Worm (Caenorhabditis elegans): Measurements from ENCODE around the gene F55G11.8.

Gene F55G11.8

DNA sequence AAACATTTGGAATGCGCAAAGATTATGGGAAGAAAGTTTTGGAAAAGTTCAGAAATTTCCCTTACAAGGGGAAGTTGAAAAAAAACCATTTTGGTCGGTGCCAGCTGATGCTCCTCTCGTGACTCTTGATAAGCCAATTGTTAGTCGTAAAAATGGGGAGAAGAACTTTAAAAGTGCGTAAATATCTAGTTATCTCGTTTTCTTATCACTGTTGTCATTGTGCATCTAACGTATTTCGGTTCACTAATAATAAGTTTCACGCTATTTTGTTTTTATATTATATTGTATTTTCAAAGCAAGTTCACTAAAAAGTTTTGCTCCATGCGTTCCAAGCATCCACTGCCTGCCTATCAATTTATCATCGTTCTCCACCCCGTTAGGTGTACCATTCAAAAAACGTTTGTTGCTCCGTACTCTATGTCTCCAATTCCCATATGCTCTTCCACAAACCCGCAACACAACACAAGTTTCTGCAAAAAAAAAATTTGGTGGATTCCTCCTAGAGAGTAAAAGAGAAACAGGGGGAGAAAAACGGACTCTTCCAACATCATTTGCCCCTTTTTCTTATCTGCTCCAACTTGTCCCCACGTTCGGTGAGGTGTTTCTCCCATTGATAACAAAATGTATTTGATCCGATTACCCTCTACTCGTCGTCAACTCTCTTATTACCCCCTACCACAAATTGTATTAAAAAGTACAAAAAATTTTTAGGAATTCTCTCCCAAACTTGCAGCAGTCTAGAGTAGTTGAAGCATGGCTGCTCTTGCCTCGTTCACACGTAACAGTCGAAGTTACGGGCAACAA is 46.0 kb downstream of the F55G11.8 start, which contains the start of gene mbk-2:
Gene mbk-2, plus strand, starts transcription at position 754 of the 804 bp plus-strand sequence.
- TF ChIP-seq unc-62 (GFP tag; optimal IDR thresholded peaks at IDR 0.05), result no peak

DNA sequence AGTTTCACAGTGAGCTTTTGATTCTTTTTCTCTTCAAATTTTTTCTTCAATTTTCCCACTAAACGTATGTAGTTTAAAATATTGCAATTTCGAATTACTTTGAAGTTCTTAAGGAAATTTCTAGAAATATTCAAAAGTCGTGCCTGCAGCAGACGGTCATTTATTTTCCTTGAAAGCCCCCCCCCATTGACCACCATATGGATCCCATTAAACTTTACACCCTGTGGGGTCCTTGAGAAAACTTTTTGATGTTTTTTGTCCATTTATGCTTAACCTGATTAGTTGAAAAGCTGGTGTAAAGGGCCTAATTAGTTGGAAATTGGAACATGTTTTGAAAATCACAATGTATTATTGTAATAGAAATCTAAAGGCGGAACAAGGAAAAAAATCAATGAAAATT is 46.9 kb downstream of the F55G11.8 start:
- no peak for TF ChIP-seq unc-62 (GFP tag; optimal IDR thresholded peaks at IDR 0.05)

DNA sequence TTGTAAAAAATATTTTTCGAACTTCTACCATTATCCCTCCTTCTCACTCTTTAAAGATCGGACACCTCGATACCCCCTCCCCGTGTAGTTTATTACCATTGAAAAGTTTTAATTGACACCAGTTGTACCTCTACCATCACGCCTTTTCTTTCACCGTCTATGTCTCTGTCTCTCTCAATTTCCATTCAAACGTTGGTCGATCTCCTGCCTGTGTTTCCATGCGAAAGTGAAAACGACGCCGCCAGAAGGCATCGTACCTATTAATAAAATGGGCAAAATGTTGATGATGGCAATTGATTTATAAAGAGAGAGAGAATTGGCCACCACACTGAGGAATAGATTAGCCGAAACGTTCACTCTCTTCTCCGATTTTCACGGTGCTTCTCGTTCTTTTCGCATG is 50.6 kb downstream of the F55G11.8 start:
- no peak for TF ChIP-seq unc-62 (GFP tag; optimal IDR thresholded peaks at IDR 0.05)

DNA sequence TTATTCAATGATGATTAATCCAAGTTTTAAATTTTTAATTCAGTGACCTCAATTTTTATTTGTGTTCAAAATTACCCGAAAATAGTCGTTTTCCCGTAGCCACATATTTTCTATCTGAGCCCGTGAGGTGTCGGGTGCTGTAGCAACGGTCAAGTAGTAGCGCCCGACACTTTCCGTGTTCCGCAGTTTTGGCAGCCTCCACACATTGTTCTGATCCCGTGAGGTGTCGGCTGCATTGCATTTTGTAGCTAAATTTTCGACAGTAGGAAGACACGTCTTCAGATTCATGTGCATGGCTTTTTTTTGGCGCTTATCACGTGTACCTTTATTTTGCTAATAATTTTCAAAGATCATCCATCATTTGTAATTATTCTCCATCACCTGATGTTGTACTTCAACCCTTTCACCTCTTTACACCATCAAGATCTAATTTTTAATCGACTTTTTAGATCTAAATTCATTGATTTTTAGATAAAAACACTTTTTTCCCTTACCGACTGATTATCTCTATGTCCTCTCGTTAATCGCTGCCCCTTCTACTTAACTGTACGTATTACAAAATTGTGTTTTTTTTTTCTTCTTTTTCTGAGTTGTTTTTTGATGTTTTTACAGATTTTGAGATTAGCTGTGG is 51.2 kb downstream of the F55G11.8 start:
- no peak for TF ChIP-seq unc-62 (GFP tag; optimal IDR thresholded peaks at IDR 0.05)
